Fruit fly (Drosophila melanogaster) S2 (cell line): ENCODE measurements around the gene Crtc.

Source experiments
- CG8478 ChIP-seq: fragments of >200 bp; optimal IDR thresholded peaks from 2 replicates; lab custom pipeline; 2018
- CTCF ChIP-seq, 2 experiments: fragments of >200 bp; optimal IDR thresholded peaks; 2 replicates each; lab custom pipeline; 2018

Gene Crtc

DNA sequence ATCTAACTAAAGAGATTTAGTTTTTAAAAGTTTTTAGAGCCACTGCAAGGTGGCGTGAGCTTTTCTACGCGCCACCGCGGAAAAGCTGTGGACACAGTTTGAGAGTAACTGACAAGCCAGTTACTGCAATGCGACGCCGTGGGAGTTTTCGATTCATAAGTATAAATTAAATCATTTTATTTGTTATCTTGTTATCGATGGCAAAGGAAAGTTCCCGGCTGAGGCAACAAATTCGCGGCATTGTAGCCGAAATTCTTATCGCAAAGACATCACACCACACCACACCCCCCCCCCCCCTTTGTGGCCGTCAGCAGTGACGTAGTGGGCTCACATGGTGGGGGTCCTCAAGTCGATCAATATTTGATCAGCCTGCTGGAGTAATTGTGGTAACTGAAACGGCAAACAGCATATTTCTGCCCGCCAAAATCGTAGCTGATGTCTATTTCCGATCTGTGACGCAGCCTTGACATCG lies 13.2 kb downstream of the Crtc start:
- TF ChIP-seq CTCF (optimal IDR thresholded peaks at IDR 0.05; lab: Kevin White, UChicago) (no peak), CG8478 (lab: Kevin White, UChicago) (no peak)

DNA sequence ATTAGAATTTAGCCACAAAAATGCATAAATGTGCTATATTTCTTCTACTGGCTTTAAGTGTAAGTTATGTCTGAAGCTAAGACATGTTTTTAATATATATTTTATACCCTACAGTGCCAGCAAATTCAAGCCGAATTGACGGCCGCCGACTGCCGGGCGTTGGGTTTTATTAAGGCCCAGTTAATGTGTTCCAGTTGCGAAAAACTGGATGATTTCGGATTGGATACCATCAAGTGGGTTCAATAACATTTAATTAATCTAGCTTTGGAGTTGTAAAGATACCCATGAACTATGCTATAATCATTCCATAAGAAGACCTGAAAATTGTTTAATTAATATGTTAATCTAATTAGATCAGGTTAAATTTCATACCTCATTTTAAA lies 14.4 kb downstream of the Crtc start:
- TF ChIP-seq CG8478 (lab: Kevin White, UChicago) (no peak), CTCF (optimal IDR thresholded peaks at IDR 0.05; lab: Kevin White, UChicago) (no peak)

DNA sequence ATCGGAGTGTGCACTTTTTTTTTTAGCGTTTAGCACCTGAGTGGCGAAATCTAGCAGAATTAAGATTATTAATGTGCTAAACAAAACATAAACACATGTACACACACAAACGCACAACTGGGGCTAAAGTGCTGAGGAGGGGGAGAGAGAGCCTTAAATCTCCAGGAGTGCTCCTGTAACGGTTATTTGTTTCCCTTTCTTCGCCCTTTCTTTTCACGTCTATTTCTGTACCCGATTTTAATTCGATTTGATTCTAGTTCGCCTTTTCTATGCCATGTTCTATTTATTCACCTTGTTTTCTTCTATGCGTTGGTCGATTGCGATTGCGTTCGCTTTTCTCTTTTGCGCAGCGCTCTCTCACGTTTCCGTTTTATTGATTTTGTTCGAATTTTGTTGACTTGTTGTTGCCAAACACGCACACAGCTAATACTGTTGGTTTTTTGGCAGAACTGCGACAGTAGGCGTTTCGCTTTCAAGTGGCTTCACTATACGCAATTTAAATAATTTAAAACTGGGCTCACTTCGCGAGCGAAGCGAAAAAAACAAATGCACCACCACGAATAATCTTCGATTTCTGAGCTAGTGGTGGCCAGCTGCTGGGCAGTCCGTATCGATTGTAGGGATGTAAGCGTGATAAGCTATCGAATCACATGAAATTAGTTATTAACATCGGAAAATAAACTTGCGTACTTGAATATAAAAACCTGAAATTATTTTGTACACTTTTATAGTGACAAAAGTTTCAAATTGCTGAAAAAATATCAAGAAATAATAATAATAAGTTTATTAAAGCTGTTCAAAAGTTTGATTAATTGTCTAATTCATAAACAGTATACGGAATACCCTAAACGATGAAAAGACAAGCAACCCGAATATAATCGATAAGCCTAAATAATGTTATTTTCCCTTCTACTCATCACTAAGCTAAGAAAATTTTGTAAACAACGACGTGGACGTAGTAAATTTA lies 15.1 kb downstream of the Crtc start, which contains the start of the genes Krn, Ndfip and CG7484:
Krn (minus strand) TSS at position 580 of the 967 bp plus-strand sequence.
Ndfip (minus strand) TSS at position 580 of the 967 bp plus-strand sequence.
CG7484 (plus strand) TSS at position 917 of the 967 bp plus-strand sequence.
- TF ChIP-seq CG8478 (lab: Kevin White, UChicago) (no peak), CTCF (optimal IDR thresholded peaks at IDR 0.05; lab: Kevin White, UChicago) (no peak)

DNA sequence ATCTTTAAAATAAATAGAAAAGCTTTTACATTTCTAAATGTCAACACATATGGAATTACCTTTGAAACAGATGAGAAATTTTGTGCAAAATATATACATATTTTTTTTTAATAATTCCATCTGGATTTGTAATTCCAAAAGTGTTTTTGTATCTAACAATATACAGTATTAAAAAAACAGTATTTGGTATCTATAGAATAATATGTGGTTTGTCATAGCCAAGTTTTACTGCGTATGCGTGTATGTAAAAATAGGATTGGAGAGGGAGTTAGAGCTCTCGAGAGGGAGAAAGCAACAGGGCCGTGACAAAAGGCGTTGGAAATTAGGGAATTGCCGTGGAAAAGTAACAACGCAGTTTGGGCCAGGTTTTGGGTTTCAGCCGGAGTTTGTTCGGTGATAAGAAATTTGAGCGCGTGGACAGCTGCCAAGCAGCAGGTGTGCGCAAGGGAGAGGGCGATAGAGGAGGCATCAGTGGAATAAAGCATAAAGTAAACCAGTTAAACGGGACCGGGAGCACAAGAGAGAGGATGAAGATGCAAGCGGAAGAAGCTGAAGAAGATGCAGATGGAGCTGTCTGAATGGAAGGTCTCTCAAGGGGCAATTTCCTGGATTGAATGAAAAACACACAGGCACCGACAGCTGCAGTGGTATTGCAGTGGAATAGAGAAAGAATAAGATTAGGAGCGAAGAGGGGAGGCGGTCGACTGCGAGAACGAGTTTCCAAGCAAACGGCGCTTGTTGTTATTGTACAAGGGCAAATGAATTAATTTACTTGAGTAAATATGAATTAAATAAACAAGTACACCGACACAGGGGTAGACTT lies 15.9 kb downstream of the Crtc start:
- TF ChIP-seq CTCF (optimal IDR thresholded peaks at IDR 0.05; lab: Kevin White, UChicago), result no peak
- no peak for TF ChIP-seq CG8478 (lab: Kevin White, UChicago)

DNA sequence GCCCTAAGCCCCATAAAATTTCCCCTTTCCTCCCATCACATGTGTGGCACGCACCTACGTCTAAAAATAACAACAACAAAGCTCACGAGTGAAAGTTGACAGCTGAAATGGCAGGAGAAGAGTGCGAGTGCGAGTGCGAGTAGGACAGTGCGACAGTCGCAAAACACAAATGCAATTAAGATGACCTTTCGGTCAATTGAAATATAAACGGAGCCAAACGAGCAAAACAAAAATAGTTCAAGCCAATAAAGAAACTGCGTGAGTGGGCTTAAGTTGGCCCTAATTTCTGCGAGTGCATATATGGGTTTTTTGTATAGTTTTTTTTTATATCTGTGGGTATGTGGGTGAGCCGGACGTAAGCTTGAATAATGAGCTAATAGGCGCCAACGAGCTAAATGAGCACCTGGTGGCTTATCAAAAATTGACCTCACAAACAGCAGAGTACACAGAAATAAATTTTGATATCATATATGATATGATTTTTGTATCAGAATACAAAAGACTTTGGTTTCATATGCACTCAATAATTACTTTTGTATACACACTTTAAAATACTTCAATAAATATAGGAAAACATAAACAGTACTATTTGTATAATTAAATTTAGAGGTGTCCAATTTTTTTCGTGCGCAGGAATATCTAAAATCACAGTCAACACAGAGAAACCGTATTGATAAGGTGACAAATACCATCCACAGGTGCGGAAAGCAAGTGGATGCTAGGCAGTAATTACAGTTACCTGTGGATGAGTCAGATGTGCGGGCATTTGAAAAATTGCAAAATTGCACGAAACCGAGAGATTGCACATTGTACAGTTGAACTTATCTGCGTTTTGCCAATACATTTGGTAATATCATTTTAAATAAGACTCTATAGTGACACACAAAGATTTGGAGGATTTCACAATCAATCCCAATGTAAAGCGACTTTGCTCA lies 17.1 kb downstream of the Crtc start:
- TF ChIP-seq CG8478 (lab: Kevin White, UChicago) (no peak), CTCF (optimal IDR thresholded peaks at IDR 0.05; lab: Kevin White, UChicago) (no peak)

DNA sequence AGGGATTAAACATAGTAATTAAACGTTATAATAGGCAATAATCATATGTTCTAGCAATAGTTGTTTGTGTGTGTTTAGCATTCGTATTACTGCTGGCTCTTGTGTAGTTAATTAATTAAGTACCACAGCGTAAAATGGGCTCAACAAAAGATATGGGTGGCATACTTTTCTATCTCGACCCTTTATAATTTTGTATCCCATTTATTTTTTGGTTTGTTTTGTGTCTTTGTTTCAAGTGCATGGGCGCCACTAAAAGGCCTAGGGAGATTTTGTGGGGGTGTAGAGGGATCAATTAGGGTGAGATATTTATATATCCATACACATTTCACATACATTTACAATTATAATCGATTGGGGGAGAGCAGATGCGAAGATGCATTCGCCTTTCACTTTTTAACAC lies 21.5 kb downstream of the Crtc start:
- TF ChIP-seq CTCF (optimal IDR thresholded peaks at IDR 0.05; lab: Kevin White, UChicago), result no peak
- TF ChIP-seq CG8478 (lab: Kevin White, UChicago), result no peak

dm6 chr3L:17646637-17647036 lies 22.4 kb downstream of the Crtc start, which contains the start of gene CG43085:
CG43085 (minus strand) TSS chr3L:17646737.
- TF ChIP-seq CG8478 (lab: Kevin White, UChicago), result no peak
- TF ChIP-seq CTCF (optimal IDR thresholded peaks at IDR 0.05; lab: Kevin White, UChicago), result no peak

DNA sequence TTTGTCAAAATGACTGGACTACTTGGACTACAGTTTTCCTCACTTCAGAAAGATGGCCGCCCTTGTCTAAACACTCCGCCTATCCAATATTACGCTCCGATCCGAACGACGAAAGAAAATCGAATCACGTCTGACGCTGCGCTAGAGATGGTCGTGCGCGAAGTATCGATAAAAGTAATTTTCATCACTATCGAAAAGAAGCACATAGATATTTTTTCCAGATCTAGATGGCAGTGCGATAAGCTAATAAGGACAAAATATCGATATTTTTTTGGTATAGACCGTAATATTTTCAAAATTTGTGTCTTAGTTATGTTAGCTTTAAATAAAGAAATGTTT lies 24.2 kb downstream of the Crtc start, which contains the start of gene Pep:
Pep (minus strand) TSS at position 131 of the 339 bp plus-strand sequence.
- TF ChIP-seq CTCF (optimal IDR thresholded peaks at IDR 0.05; lab: Kevin White, UChicago) (peak; percentile 48 to 59), CG8478 (lab: Kevin White, UChicago) (no peak)

dm6 chr3L:17643985-17644905 lies 24.8 kb downstream of the Crtc start:
- TF ChIP-seq CTCF (optimal IDR thresholded peaks at IDR 0.05; lab: Kevin White, UChicago), result no peak
- TF ChIP-seq CG8478 (lab: Kevin White, UChicago), result no peak

- no peak for TF ChIP-seq CTCF (optimal IDR thresholded peaks at IDR 0.05; lab: Kevin White, UChicago)
- no peak for TF ChIP-seq CG8478 (lab: Kevin White, UChicago)
Observed at dm6 chr3L:17642017-17642416, 27.0 kb downstream of the Crtc start.

- TF ChIP-seq CTCF (optimal IDR thresholded peaks at IDR 0.05; lab: Kevin White, UChicago), result no peak
- TF ChIP-seq CG8478 (lab: Kevin White, UChicago), result no peak
Observed at dm6 chr3L:17638649-17639048, 30.4 kb downstream of the Crtc start.

DNA sequence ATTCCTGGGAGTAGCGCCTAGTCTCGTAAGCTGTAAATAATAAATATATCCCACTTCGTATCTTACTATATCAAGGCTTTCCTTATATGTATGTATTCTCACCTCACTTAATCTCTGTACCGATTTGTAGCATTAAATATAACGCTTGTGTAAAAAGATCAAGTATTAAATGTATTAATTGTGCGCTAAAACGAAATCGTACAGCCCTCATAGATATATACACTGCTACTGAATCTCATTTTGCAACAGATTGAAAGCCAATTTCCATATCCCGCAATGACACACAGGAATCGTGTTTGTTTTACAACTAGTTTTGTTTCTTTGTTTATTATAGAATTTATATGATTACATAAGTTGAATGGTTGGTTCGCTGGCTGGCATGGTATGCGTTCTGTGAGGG lies 31.2 kb downstream of the Crtc start:
- TF ChIP-seq CG8478 (lab: Kevin White, UChicago), result no peak
- no peak for TF ChIP-seq CTCF (optimal IDR thresholded peaks at IDR 0.05; lab: Kevin White, UChicago)
